Worm (Caenorhabditis elegans) whole organism, early embryonic: ENCODE data around the gene fbxa-14.

ENCODE experiments used
- B0310.2 ChIP-seq: sonication (generic microtip); optimal IDR thresholded peaks from 2 replicates; lab custom pipeline; 2016; ENCODE audit warnings: mild to moderate bottlenecking, missing genetic modification characterization, missing compliant biosample characterization
- F13C5.2 ChIP-seq: sonication (generic microtip); optimal IDR thresholded peaks from 2 replicates; lab custom pipeline; 2017; ENCODE audit warnings: mild to moderate bottlenecking, missing genetic modification characterization, inconsistent platforms, missing compliant biosample characterization
- aly-1 ChIP-seq: sonication (generic microtip); optimal IDR thresholded peaks from 2 replicates; lab custom pipeline; 2016; ENCODE audit warnings: missing genetic modification characterization, missing compliant biosample characterization
- ama-1 ChIP-seq: fragments of 150-350 bp; optimal IDR thresholded peaks from 2 replicates; lab custom pipeline; 2014
- ceh-13 ChIP-seq: fragments of 200-800 bp; sonication (Bioruptor generic); optimal IDR thresholded peaks from 2 replicates; lab custom pipeline; 2018; ENCODE audit warnings: mild to moderate bottlenecking, missing genetic modification characterization, missing compliant biosample characterization
- ceh-36 ChIP-seq: sonication (generic microtip); optimal IDR thresholded peaks from 2 replicates; lab custom pipeline; 2016; ENCODE audit warnings: missing genetic modification characterization, inconsistent platforms, missing compliant biosample characterization
- ets-7 ChIP-seq: sonication (generic microtip); optimal IDR thresholded peaks from 2 replicates; lab custom pipeline; 2016; ENCODE audit warnings: missing genotype, missing genetic modification characterization, missing compliant biosample characterization
- flt-1 ChIP-seq: fragments of 200-800 bp; sonication (Bioruptor generic); IDR thresholded peaks from 2 replicates; pipeline ENCODE4 v1.3.6; 2022; ENCODE audit warnings: missing genetic modification characterization, missing compliant biosample characterization
- hmbx-1 ChIP-seq: sonication (generic microtip); optimal IDR thresholded peaks from 2 replicates; lab custom pipeline; 2016; ENCODE audit warnings: mild to moderate bottlenecking, missing genetic modification characterization, missing compliant biosample characterization
- hmg-4 ChIP-seq: fragments of 200-800 bp; sonication (Bioruptor generic); optimal IDR thresholded peaks from 2 replicates; lab custom pipeline; 2018; ENCODE audit warnings: mild to moderate bottlenecking, missing genetic modification characterization, missing compliant biosample characterization
- hnd-1 ChIP-seq: sonication (generic microtip); optimal IDR thresholded peaks from 2 replicates; lab custom pipeline; 2016; ENCODE audit warnings: missing genetic modification characterization, missing compliant biosample characterization
- pes-1 ChIP-seq: fragments of 200-800 bp; sonication (Bioruptor generic); IDR thresholded peaks from 2 replicates; pipeline ENCODE4 v1.3.6; 2022; ENCODE audit warnings: missing genetic modification reagents, missing genetic modification characterization, missing compliant biosample characterization
- scrt-1 ChIP-seq: fragments of 200-800 bp; sonication (Bioruptor generic); IDR thresholded peaks from 2 replicates; pipeline ENCODE4 v1.3.6; 2022; ENCODE audit warnings: missing genetic modification characterization, missing compliant biosample characterization
- sea-1 ChIP-seq: fragments of 200-800 bp; sonication (Bioruptor generic); conservative IDR thresholded peaks from 2 replicates; pipeline ENCODE4 v1.3.6; 2022; ENCODE audit warnings: missing genetic modification characterization, missing compliant biosample characterization
- tbx-11 ChIP-seq: fragments of 200-800 bp; sonication (Bioruptor generic); IDR thresholded peaks from 2 replicates; pipeline ENCODE4 v1.3.6; 2022; ENCODE audit warnings: missing genetic modification characterization, missing compliant biosample characterization
- tbx-37 ChIP-seq: fragments of 200-800 bp; sonication (Bioruptor generic); conservative IDR thresholded peaks from 2 replicates; pipeline ENCODE4 v1.3.6; 2022; ENCODE audit warnings: missing genetic modification reagents, missing genetic modification characterization, missing compliant biosample characterization
- tra-4 ChIP-seq: sonication (generic microtip); optimal IDR thresholded peaks from 2 replicates; lab custom pipeline; 2017; ENCODE audit warnings: missing genetic modification characterization, missing compliant biosample characterization

The fbxa-14 gene

ce11 chrIII:1321561-1321960, 2.9 kb downstream of the fbxa-14 start, which contains the start of gene fbxa-15:
fbxa-15 (minus strand) TSS chrIII:1321661.
- TF ChIP-seq ets-7 (tag; lab: Kevin White, UChicago): no peak
- no peak for TF ChIP-seq aly-1
- TF ChIP-seq flt-1 (GFP tag; lab: Robert Waterston, UW): no peak
- TF ChIP-seq ceh-13 (GFP tag; lab: Kevin White, UChicago): no peak
- no peak for TF ChIP-seq tra-4
- no peak for TF ChIP-seq ceh-36 (tag; lab: Kevin White, UChicago)
- TF ChIP-seq F13C5.2 (tag; lab: Kevin White, UChicago): no peak
- TF ChIP-seq hmbx-1 (tag; lab: Kevin White, UChicago): no peak
- TF ChIP-seq tbx-37 (GFP tag; lab: Robert Waterston, UW): no peak
- no peak for TF ChIP-seq ama-1
- no peak for TF ChIP-seq hnd-1 (tag; lab: Kevin White, UChicago)
- TF ChIP-seq B0310.2: no peak

- TF ChIP-seq F13C5.2 (tag; lab: Kevin White, UChicago) (no peak), ama-1 (no peak), tra-4 (no peak)
These were observed 9.4 kb downstream of the fbxa-14 start, which contains the start of the genes fbxa-80 and fbxa-19 for ce11 chrIII:1315038-1315437. fbxa-80 (minus strand) TSS chrIII:1315210. fbxa-19 (plus strand) TSS chrIII:1315401.

DNA sequence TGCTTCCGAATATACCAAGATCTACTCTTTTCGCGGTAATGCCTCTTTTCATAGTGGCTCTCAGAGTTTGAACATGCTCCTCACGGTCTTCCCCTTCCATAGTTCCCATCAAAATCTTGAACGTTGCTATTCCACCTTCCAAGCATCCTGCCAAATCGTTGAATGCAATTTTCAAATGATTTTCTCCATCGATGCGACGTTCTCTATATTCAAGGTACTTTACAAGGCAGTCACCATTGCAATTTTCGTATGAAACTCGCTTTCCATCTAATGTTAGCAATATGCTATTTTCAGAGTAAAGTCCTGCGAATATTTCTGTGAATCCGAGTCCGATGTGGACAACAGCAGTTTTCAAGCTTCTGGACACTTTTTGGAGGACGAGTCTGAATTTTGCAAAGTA, 10.1 kb downstream of the fbxa-14 start:
- no peak for TF ChIP-seq B0310.2
- TF ChIP-seq hmbx-1 (tag; lab: Kevin White, UChicago): no peak
- no peak for TF ChIP-seq aly-1
- TF ChIP-seq tbx-37 (GFP tag; lab: Robert Waterston, UW): no peak
- TF ChIP-seq ets-7 (tag; lab: Kevin White, UChicago): no peak
- no peak for TF ChIP-seq tbx-11
- no peak for TF ChIP-seq pes-1 (GFP tag; lab: Robert Waterston, UW)
- TF ChIP-seq ceh-36 (tag; lab: Kevin White, UChicago): no peak
- TF ChIP-seq hnd-1 (tag; lab: Kevin White, UChicago): no peak
- no peak for TF ChIP-seq ceh-13 (GFP tag; lab: Kevin White, UChicago)
- TF ChIP-seq hmg-4 (GFP tag; lab: Kevin White, UChicago): no peak
- TF ChIP-seq ama-1: no peak
- TF ChIP-seq sea-1 (GFP tag; lab: Robert Waterston, UW): no peak
- TF ChIP-seq scrt-1 (GFP tag; lab: Robert Waterston, UW): no peak

ce11 chrIII:1311367-1311766, 13.0 kb downstream of the fbxa-14 start:
- TF ChIP-seq hnd-1 (tag; lab: Kevin White, UChicago): no peak
- TF ChIP-seq flt-1 (GFP tag; lab: Robert Waterston, UW): no peak
- TF ChIP-seq ets-7 (tag; lab: Kevin White, UChicago): no peak
- TF ChIP-seq tbx-11: no peak
- no peak for TF ChIP-seq tra-4
- no peak for TF ChIP-seq tbx-37 (GFP tag; lab: Robert Waterston, UW)
- no peak for TF ChIP-seq hmg-4 (GFP tag; lab: Kevin White, UChicago)
- no peak for TF ChIP-seq ama-1
- no peak for TF ChIP-seq F13C5.2 (tag; lab: Kevin White, UChicago)
- no peak for TF ChIP-seq sea-1 (GFP tag; lab: Robert Waterston, UW)
- no peak for TF ChIP-seq B0310.2
- no peak for TF ChIP-seq scrt-1 (GFP tag; lab: Robert Waterston, UW)
- TF ChIP-seq pes-1 (GFP tag; lab: Robert Waterston, UW): no peak
- TF ChIP-seq hmbx-1 (tag; lab: Kevin White, UChicago): no peak

ce11 chrIII:1308887-1309286, 15.5 kb downstream of the fbxa-14 start, which contains the start of gene Y82E9BL.12:
Y82E9BL.12 (plus strand) TSS chrIII:1309187.
- TF ChIP-seq ets-7 (tag; lab: Kevin White, UChicago) (no peak), B0310.2 (no peak), aly-1 (no peak)

- TF ChIP-seq flt-1 (GFP tag; lab: Robert Waterston, UW): no peak
- no peak for TF ChIP-seq ceh-13 (GFP tag; lab: Kevin White, UChicago)
- no peak for TF ChIP-seq pes-1 (GFP tag; lab: Robert Waterston, UW)
- TF ChIP-seq ets-7 (tag; lab: Kevin White, UChicago): no peak
These were observed 16.2 kb downstream of the fbxa-14 start, which contains the start of gene fbxa-79 for ce11 chrIII:1308209-1308608. fbxa-79 (minus strand) TSS chrIII:1308294.

DNA sequence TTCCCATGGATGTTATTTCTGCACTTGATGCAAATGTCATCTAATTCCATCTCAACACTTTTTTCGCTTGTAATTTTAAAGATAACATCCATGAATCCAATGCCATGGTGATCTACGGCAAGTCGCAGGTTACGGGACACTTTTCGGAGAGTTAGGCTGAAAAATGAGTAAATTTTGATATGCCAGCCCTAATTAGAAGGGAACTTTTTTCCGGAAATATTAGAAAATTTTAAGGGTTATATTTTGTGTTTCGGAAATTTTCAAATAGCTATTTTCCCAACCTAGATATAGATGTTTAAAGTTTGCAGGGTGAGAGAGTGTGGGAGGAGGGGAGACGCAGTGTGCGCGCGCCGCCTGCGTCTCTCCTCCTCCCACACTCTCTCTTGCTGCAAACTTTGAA, 17.1 kb downstream of the fbxa-14 start:
- TF ChIP-seq ceh-13 (GFP tag; lab: Kevin White, UChicago) (no peak), ama-1 (no peak), ets-7 (tag; lab: Kevin White, UChicago) (no peak), aly-1 (no peak), B0310.2 (no peak), scrt-1 (GFP tag; lab: Robert Waterston, UW) (no peak), tra-4 (no peak), hmg-4 (GFP tag; lab: Kevin White, UChicago) (no peak), F13C5.2 (tag; lab: Kevin White, UChicago) (no peak), pes-1 (GFP tag; lab: Robert Waterston, UW) (no peak), hmbx-1 (tag; lab: Kevin White, UChicago) (no peak)

DNA sequence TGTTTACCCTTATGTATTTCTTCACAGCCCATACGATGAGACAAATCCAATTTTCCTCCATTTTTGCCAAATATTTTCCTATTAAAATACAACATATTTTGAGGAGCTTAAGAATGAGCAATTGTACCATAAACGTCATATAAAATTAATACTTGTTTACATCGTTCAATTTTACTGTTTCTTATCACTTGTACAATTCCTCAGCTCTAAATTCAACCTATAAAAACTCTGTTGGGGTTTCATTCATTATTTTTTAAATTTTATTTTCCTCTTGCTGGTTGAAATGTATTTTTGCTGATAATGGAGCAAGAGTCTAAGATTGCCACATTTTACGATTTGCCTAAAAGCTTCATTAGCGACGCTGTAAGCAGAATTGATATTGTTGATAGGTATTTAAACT, 21.0 kb downstream of the fbxa-14 start, which contains the start of gene fbxa-75:
fbxa-75 (plus strand) TSS at position 301 of the 400 bp plus-strand sequence.
- TF ChIP-seq B0310.2: no peak
- TF ChIP-seq aly-1: no peak
- no peak for TF ChIP-seq ceh-36 (tag; lab: Kevin White, UChicago)
- TF ChIP-seq ets-7 (tag; lab: Kevin White, UChicago): no peak
- no peak for TF ChIP-seq F13C5.2 (tag; lab: Kevin White, UChicago)
- no peak for TF ChIP-seq pes-1 (GFP tag; lab: Robert Waterston, UW)
- no peak for TF ChIP-seq scrt-1 (GFP tag; lab: Robert Waterston, UW)
- no peak for TF ChIP-seq tbx-11
- TF ChIP-seq ama-1: no peak
- TF ChIP-seq hmg-4 (GFP tag; lab: Kevin White, UChicago): no peak
- TF ChIP-seq flt-1 (GFP tag; lab: Robert Waterston, UW): no peak
- TF ChIP-seq tbx-37 (GFP tag; lab: Robert Waterston, UW): no peak
- TF ChIP-seq sea-1 (GFP tag; lab: Robert Waterston, UW): no peak
- TF ChIP-seq tra-4: no peak
- TF ChIP-seq ceh-13 (GFP tag; lab: Kevin White, UChicago): no peak
- no peak for TF ChIP-seq hnd-1 (tag; lab: Kevin White, UChicago)
- TF ChIP-seq hmbx-1 (tag; lab: Kevin White, UChicago): no peak
